Worm (Caenorhabditis elegans) whole organism, L1 larva: ENCODE measurements around the gene lips-5.

ENCODE experiments used
- C04F5.9 ChIP-seq: sonication (generic microtip); optimal IDR thresholded peaks from 2 replicates; lab custom pipeline; 2016; ENCODE audit warnings: missing genetic modification characterization, missing compliant biosample characterization
- F16B12.6 ChIP-seq: fragments of 150-350 bp; optimal IDR thresholded peaks from 2 replicates; lab custom pipeline; 2014; ENCODE audit warnings: missing biosample characterization, missing genetic modification characterization
- aha-1 ChIP-seq: fragments of 150-350 bp; optimal IDR thresholded peaks from 2 replicates; lab custom pipeline; 2014; ENCODE audit warnings: missing biosample characterization, missing genetic modification characterization
- aly-2 ChIP-seq: fragments of 150-350 bp; optimal IDR thresholded peaks from 2 replicates; lab custom pipeline; 2014; ENCODE audit warnings: missing biosample characterization, missing genetic modification characterization
- ceh-63 ChIP-seq: fragments of 200-800 bp; sonication (Bioruptor generic); optimal IDR thresholded peaks from 2 replicates; lab custom pipeline; 2018; ENCODE audit warnings: mild to moderate bottlenecking, missing genetic modification characterization, missing compliant biosample characterization
- ceh-8 ChIP-seq: fragments of 200-800 bp; sonication (Bioruptor generic); optimal IDR thresholded peaks from 2 replicates; lab custom pipeline; 2018; ENCODE audit warnings: mild to moderate bottlenecking, missing genetic modification characterization, moderate library complexity, missing compliant biosample characterization
- ceh-82 ChIP-seq, 3 experiments: fragments of 150-350 bp in 1 of 3; sonication (generic microtip) in 2 of 3; optimal IDR thresholded peaks; 2 replicates each; lab custom pipeline; 2014 to 2017; ENCODE audit warnings: missing biosample characterization in 3 of 3, missing genetic modification characterization in 3 of 3
- ces-1 ChIP-seq: fragments of 150-350 bp; optimal IDR thresholded peaks from 2 replicates; lab custom pipeline; 2014; ENCODE audit warnings: missing biosample characterization, missing genetic modification reagents, missing genetic modification characterization
- dpl-1 ChIP-seq, 3 experiments: fragments of 150-350 bp in 2 of 3; sonication (generic microtip) in 1 of 3; optimal IDR thresholded peaks; 2 replicates each; lab custom pipeline; 2014 to 2017; ENCODE audit warnings: missing biosample characterization in 3 of 3, missing genetic modification characterization in 3 of 3, missing genetic modification reagents in 3 of 3
- efl-1 ChIP-seq, 4 experiments: fragments of 150-350 bp; optimal IDR thresholded peaks in 3 of 4; peaks in 1 of 4; 1 replicate in 1 of 4; 2 replicates in 3 of 4; lab custom pipeline; 2014; ENCODE audit warnings: missing biosample characterization in 2 of 4, missing genetic modification characterization in 2 of 4, missing genetic modification reagents in 2 of 4
- egl-13 ChIP-seq: sonication (generic microtip); optimal IDR thresholded peaks from 2 replicates; lab custom pipeline; 2016; ENCODE audit warnings: missing genotype, missing genetic modification reagents, missing genetic modification characterization, missing compliant biosample characterization
- egl-27 ChIP-seq, 2 experiments: fragments of 150-350 bp in 1 of 2; sonication (generic microtip); optimal IDR thresholded peaks; 3 replicates each; lab custom pipeline; 2017 to 2018; ENCODE audit warnings: missing biosample characterization in 2 of 2, missing genetic modification characterization in 2 of 2, missing genetic modification reagents in 2 of 2
- elt-2 ChIP-seq: sonication (generic microtip); optimal IDR thresholded peaks from 2 replicates; lab custom pipeline; 2016; ENCODE audit warnings: missing genetic modification characterization, mild to moderate bottlenecking, inconsistent platforms, missing compliant biosample characterization, missing genetic modification reagents
- elt-3 ChIP-seq, 6 experiments: fragments of 150-350 bp in 1 of 6; sonication (generic microtip); optimal IDR thresholded peaks; 2 replicates each; lab custom pipeline; 2017 to 2018; ENCODE audit warnings: missing biosample characterization in 6 of 6, missing genetic modification characterization in 6 of 6, inconsistent platforms in 1 of 6
- fkh-10 ChIP-seq: sonication (generic microtip); optimal IDR thresholded peaks from 2 replicates; lab custom pipeline; 2017; ENCODE audit warnings: missing biosample characterization, missing genetic modification reagents, missing genetic modification characterization
- fkh-8 ChIP-seq: sonication (generic microtip); optimal IDR thresholded peaks from 2 replicates; lab custom pipeline; 2016; ENCODE audit warnings: mild to moderate bottlenecking, missing genetic modification characterization, missing compliant biosample characterization
- hlh-17 ChIP-seq: fragments of 200-800 bp; sonication (Bioruptor generic); optimal IDR thresholded peaks from 2 replicates; lab custom pipeline; 2018; ENCODE audit warnings: missing genetic modification characterization, mild to moderate bottlenecking, missing compliant biosample characterization, moderate library complexity, borderline replicate concordance
- hlh-4 ChIP-seq: sonication (generic microtip); optimal IDR thresholded peaks from 2 replicates; lab custom pipeline; 2016; ENCODE audit warnings: mild to moderate bottlenecking, missing genetic modification characterization, missing compliant biosample characterization
- isw-1 ChIP-seq: fragments of 200-800 bp; sonication (Bioruptor generic); IDR thresholded peaks from 2 replicates; pipeline ENCODE4 v1.3.6; 2022; ENCODE audit warnings: missing genetic modification characterization, missing compliant biosample characterization
- lin-14 ChIP-seq: fragments of 200-800 bp; sonication (Bioruptor generic); optimal IDR thresholded peaks from 2 replicates; lab custom pipeline; 2018; ENCODE audit warnings: mild to moderate bottlenecking, missing genetic modification characterization, moderate library complexity, missing compliant biosample characterization
- lin-35 ChIP-seq, 2 experiments: fragments of 150-350 bp; optimal IDR thresholded peaks; 2 replicates each; lab custom pipeline; 2014; ENCODE audit warnings: missing biosample characterization in 2 of 2, missing genetic modification characterization in 2 of 2, missing genetic modification reagents in 2 of 2
- lir-3 ChIP-seq: sonication (generic microtip); optimal IDR thresholded peaks from 2 replicates; lab custom pipeline; 2016; ENCODE audit warnings: mild to moderate bottlenecking, missing genetic modification characterization, moderate library complexity, missing compliant biosample characterization; ENCODE audit not compliant: poor library complexity
- lsy-2 ChIP-seq, 2 experiments: fragments of 150-350 bp; optimal IDR thresholded peaks; 2 replicates each; lab custom pipeline; 2014; ENCODE audit warnings: missing biosample characterization in 2 of 2, missing genetic modification characterization in 2 of 2
- mdl-1 ChIP-seq, 2 experiments: fragments of 150-350 bp; optimal IDR thresholded peaks; 2 replicates each; lab custom pipeline; 2014 to 2017; ENCODE audit warnings: missing biosample characterization in 2 of 2, missing genetic modification characterization in 2 of 2, inconsistent platforms in 1 of 2
- mef-2 ChIP-seq: fragments of 150-350 bp; optimal IDR thresholded peaks from 2 replicates; lab custom pipeline; 2014; ENCODE audit warnings: missing biosample characterization, missing genetic modification characterization
- mep-1 ChIP-seq: fragments of 150-350 bp; optimal IDR thresholded peaks from 2 replicates; lab custom pipeline; 2014; ENCODE audit warnings: missing biosample characterization, missing genetic modification characterization
- nhr-19 ChIP-seq: fragments of 200-800 bp; sonication (Bioruptor generic); conservative IDR thresholded peaks from 2 replicates; pipeline ENCODE4 v1.3.6; 2022; ENCODE audit warnings: missing genetic modification characterization, missing compliant biosample characterization
- nhr-20 ChIP-seq: sonication (generic microtip); optimal IDR thresholded peaks from 2 replicates; lab custom pipeline; 2016; ENCODE audit warnings: mild to moderate bottlenecking, missing genetic modification characterization, missing compliant biosample characterization
- nhr-28 ChIP-seq: fragments of 150-350 bp; optimal IDR thresholded peaks from 2 replicates; lab custom pipeline; 2014; ENCODE audit warnings: missing biosample characterization, missing genetic modification characterization
- nhr-47 ChIP-seq: sonication (generic microtip); optimal IDR thresholded peaks from 2 replicates; lab custom pipeline; 2016; ENCODE audit warnings: mild to moderate bottlenecking, missing genetic modification characterization, moderate library complexity, missing compliant biosample characterization
- nhr-76 ChIP-seq: sonication (generic microtip); optimal IDR thresholded peaks from 2 replicates; lab custom pipeline; 2017; ENCODE audit warnings: missing biosample characterization, missing genetic modification characterization
- nhr-77 ChIP-seq: fragments of 150-350 bp; optimal IDR thresholded peaks from 2 replicates; lab custom pipeline; 2014; ENCODE audit warnings: missing biosample characterization, missing genetic modification characterization
- nhr-85 ChIP-seq: sonication (generic microtip); peaks from one replicate; lab custom pipeline; 2016; ENCODE audit warnings: missing genetic modification characterization, inconsistent platforms, missing compliant biosample characterization
- nhr-90 ChIP-seq: sonication (generic microtip); optimal IDR thresholded peaks from 2 replicates; lab custom pipeline; 2016; ENCODE audit warnings: mild to moderate bottlenecking, missing genetic modification characterization, missing compliant biosample characterization; ENCODE audit not compliant: poor library complexity
- pqm-1 ChIP-seq: sonication (generic microtip); optimal IDR thresholded peaks from 3 replicates; lab custom pipeline; 2017; ENCODE audit warnings: missing biosample characterization, missing genetic modification characterization
- snu-23 ChIP-seq: sonication (generic microtip); optimal IDR thresholded peaks from 2 replicates; lab custom pipeline; 2016; ENCODE audit warnings: missing genetic modification characterization, missing compliant biosample characterization
- sox-4 ChIP-seq: sonication (generic microtip); optimal IDR thresholded peaks from 2 replicates; lab custom pipeline; 2016; ENCODE audit warnings: missing genetic modification characterization, missing compliant biosample characterization
- sptf-1 ChIP-seq: fragments of 150-350 bp; optimal IDR thresholded peaks from 2 replicates; lab custom pipeline; 2014; ENCODE audit warnings: missing biosample characterization, missing genetic modification characterization
- swsn-7 ChIP-seq: sonication (generic microtip); optimal IDR thresholded peaks from 2 replicates; lab custom pipeline; 2016; ENCODE audit warnings: missing genetic modification characterization, missing compliant biosample characterization
- tlp-1 ChIP-seq: fragments of 150-350 bp; optimal IDR thresholded peaks from 2 replicates; lab custom pipeline; 2014; ENCODE audit warnings: missing biosample characterization, missing genetic modification characterization
- unc-130 ChIP-seq: fragments of 150-350 bp; optimal IDR thresholded peaks from 2 replicates; lab custom pipeline; 2017; ENCODE audit warnings: missing biosample characterization, missing genetic modification characterization, inconsistent platforms
- unc-62 ChIP-seq: fragments of 150-350 bp; optimal IDR thresholded peaks from 2 replicates; lab custom pipeline; 2014; ENCODE audit warnings: missing biosample characterization, missing genetic modification reagents, missing genetic modification characterization
- unc-86 ChIP-seq: sonication (generic microtip); optimal IDR thresholded peaks from 2 replicates; lab custom pipeline; 2016; ENCODE audit warnings: missing genetic modification characterization, missing compliant biosample characterization
- unc-98 ChIP-seq: fragments of 200-800 bp; sonication (Bioruptor generic); IDR thresholded peaks from 2 replicates; pipeline ENCODE4 v1.3.6; 2022; ENCODE audit warnings: missing genetic modification characterization, missing compliant biosample characterization
- zag-1 ChIP-seq: fragments of 150-350 bp; optimal IDR thresholded peaks from 2 replicates; lab custom pipeline; 2014; ENCODE audit warnings: missing biosample characterization, missing genetic modification characterization
- zip-4 ChIP-seq: fragments of 200-800 bp; sonication (Bioruptor generic); optimal IDR thresholded peaks from 2 replicates; lab custom pipeline; 2018; ENCODE audit warnings: mild to moderate bottlenecking, missing genetic modification characterization, moderate library complexity, missing compliant biosample characterization

Gene lips-5

ce11 chrIV:11793170-11793569 is 19.6 kb upstream of the lips-5 start:
- TF ChIP-seq sptf-1 (tag; lab: Kevin White, UChicago) (no peak), nhr-85 (tag; lab: Kevin White, UChicago) (no peak), lsy-2 (tag; optimal IDR thresholded peaks at IDR 0.05; lab: Kevin White, UChicago) (peak in 1 of 2 experiments; percentile 2), unc-62 (no peak), isw-1 (peak; percentile 11; the same call in 1 of the 2 replicates), zag-1 (tag; lab: Kevin White, UChicago) (no peak), nhr-20 (tag; lab: Kevin White, UChicago) (no peak), efl-1 (optimal IDR thresholded peaks at IDR 0.05; lab: Kevin White, UChicago) (no peak), efl-1 (GFP tag; optimal IDR thresholded peaks at IDR 0.05 in 1 of 2; lab: Kevin White, UChicago) (no peak), nhr-28 (no peak), lin-14 (peak; percentile 83), fkh-10 (GFP tag; lab: Kevin White, UChicago) (peak; percentile 16), unc-86 (peak; percentile 29), fkh-8 (peak; percentile 11), zip-4 (GFP tag; lab: Kevin White, UChicago) (no peak), swsn-7 (no peak), F16B12.6 (tag; lab: Kevin White, UChicago) (no peak), pqm-1 (no peak), nhr-90 (tag; lab: Kevin White, UChicago) (no peak), ceh-82 (tag; optimal IDR thresholded peaks at IDR 0.05; lab: Kevin White, UChicago) (peak in 1 of 3 experiments; percentile 6), elt-2 (tag; lab: Kevin White, UChicago) (no peak), ceh-63 (GFP tag; lab: Kevin White, UChicago) (no peak), mdl-1 (tag; optimal IDR thresholded peaks at IDR 0.05; lab: Kevin White, UChicago) (no peak), nhr-47 (tag; lab: Kevin White, UChicago) (no peak)
- TF ChIP-seq, all 84 proteins: peak for 7

DNA sequence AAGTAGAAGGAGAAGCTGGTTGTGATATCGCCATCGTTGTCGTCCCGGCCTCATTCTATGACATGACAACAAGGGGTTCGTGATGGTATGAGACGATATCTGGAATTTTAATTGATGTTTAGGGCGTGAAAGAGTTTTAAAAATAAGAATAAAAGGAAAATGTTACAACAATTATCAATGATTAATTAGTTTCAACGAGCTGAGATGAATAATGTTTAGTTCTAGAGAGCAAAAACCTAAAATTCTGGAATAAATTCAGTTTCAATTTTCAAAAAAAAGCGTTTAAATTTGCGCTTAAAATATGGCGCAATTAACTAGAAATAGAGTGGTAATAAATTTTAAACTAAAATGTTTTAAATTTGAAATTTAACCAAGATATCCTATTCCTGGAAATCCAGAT is 19.0 kb upstream of the lips-5 start, which contains the start of gene H01G02.3:
H01G02.3 (minus strand) TSS at position 101 of the 400 bp plus-strand sequence.
- TF ChIP-seq nhr-76 = no peak
- TF ChIP-seq egl-13 = no peak
- TF ChIP-seq unc-130 = no peak

DNA sequence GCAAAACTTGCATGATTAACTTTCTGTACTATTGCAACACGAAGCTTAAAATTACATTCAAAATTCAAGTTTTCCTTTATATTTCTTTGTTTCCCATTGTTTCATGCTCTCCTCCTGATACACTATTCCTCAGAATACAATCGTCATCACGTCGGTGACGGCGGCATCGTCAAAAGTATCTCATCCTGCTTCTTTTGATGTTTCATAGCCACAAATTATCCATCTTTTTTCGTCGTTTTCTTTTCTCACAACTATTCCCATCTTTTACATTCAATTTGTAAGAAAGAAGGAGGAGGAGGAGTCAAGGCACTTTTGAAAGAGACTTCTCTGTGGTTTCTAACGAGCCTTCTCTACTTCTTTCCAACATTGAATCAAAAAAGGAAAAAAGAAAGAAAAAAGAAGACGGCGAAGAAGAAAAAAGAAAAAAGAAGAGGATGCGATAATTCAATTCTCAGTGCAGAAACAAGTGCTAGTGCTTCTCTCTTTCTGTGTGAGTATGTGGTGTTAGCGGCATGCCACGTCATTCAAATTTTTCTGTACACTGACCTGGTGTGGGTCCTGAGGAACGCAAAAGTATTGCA is 14.9 kb upstream of the lips-5 start:
- TF ChIP-seq dpl-1 (GFP tag; optimal IDR thresholded peaks at IDR 0.05; lab: Kevin White, UChicago) = no peak
- no peak for TF ChIP-seq hlh-17 (GFP tag; lab: Kevin White, UChicago)
- TF ChIP-seq unc-86 = peak; percentile 27
- peak; percentile 83 for TF ChIP-seq ces-1 (GFP tag; lab: Kevin White, UChicago)
- no peak for TF ChIP-seq aha-1
- no peak for TF ChIP-seq egl-27 (tag; optimal IDR thresholded peaks at IDR 0.05; lab: Kevin White, UChicago)
- no peak for TF ChIP-seq unc-98 (GFP tag; lab: Robert Waterston, UW)
- no peak for TF ChIP-seq elt-3 (tag; optimal IDR thresholded peaks at IDR 0.05; lab: Kevin White, UChicago)
- no peak for TF ChIP-seq nhr-77 (tag; lab: Kevin White, UChicago)
- no peak for TF ChIP-seq F16B12.6 (tag; lab: Kevin White, UChicago)
- no peak for TF ChIP-seq C04F5.9
- TF ChIP-seq isw-1 = no peak
- no peak for TF ChIP-seq hlh-4
- TF ChIP-seq lir-3 (tag; lab: Kevin White, UChicago) = no peak
- no peak for TF ChIP-seq nhr-85 (tag; lab: Kevin White, UChicago)
- peak; percentile 5 for TF ChIP-seq nhr-47 (tag; lab: Kevin White, UChicago)
- no peak for TF ChIP-seq unc-62
- TF ChIP-seq tlp-1 (tag; lab: Kevin White, UChicago) = no peak
- TF ChIP-seq pqm-1 = no peak
- no peak for TF ChIP-seq elt-2 (tag; lab: Kevin White, UChicago)
- no peak for TF ChIP-seq aly-2 (tag; lab: Kevin White, UChicago)
- TF ChIP-seq sox-4 (tag; lab: Kevin White, UChicago) = no peak
- TF ChIP-seq nhr-76 = no peak
- no peak for TF ChIP-seq efl-1 (optimal IDR thresholded peaks at IDR 0.05; lab: Kevin White, UChicago)
- TF ChIP-seq efl-1 (GFP tag; optimal IDR thresholded peaks at IDR 0.05 in 1 of 2; lab: Kevin White, UChicago) = no peak
- TF ChIP-seq mef-2 (tag; lab: Kevin White, UChicago) = no peak
- TF ChIP-seq lin-35 (GFP tag; optimal IDR thresholded peaks at IDR 0.05; lab: Kevin White, UChicago) = peak in 1 of 2 experiments; percentile 4
- TF ChIP-seq ceh-63 (GFP tag; lab: Kevin White, UChicago) = no peak
- peak in 1 of 2 experiments; percentile 9 for TF ChIP-seq lsy-2 (tag; optimal IDR thresholded peaks at IDR 0.05; lab: Kevin White, UChicago)
- TF ChIP-seq snu-23 (GFP tag; lab: Kevin White, UChicago) = no peak
- peak; percentile 84 for TF ChIP-seq lin-14
- TF ChIP-seq mep-1 (tag; lab: Kevin White, UChicago) = peak; percentile 39
- peak; percentile 73 for TF ChIP-seq fkh-10 (GFP tag; lab: Kevin White, UChicago)
- TF ChIP-seq ceh-8 = no peak
- TF ChIP-seq nhr-19 (GFP tag; lab: Robert Waterston, UW) = no peak
